Fruit fly (Drosophila melanogaster) whole organism, prepupa: ENCODE data around the gene Rsph9.

Source experiments
- Blimp-1 ChIP-seq: fragments of 200-800 bp; sonication (Bioruptor generic); optimal IDR thresholded peaks from 3 replicates; lab custom pipeline; 2017; ENCODE audit warnings: missing biosample characterization, missing genetic modification characterization, mild to moderate bottlenecking, moderate library complexity, missing genetic modification reagents
- CG10669 ChIP-seq: fragments of 200-800 bp; sonication (Bioruptor generic); optimal IDR thresholded peaks from 3 replicates; lab custom pipeline; 2018; ENCODE audit warnings: missing biosample characterization, mild to moderate bottlenecking, missing genetic modification characterization, moderate library complexity
- CG11762 ChIP-seq: fragments of 200-800 bp; sonication (Bioruptor generic); optimal IDR thresholded peaks from 3 replicates; lab custom pipeline; 2016; ENCODE audit warnings: missing biosample characterization, missing genetic modification characterization; ENCODE audit not compliant: insufficient read depth
- CG11902 ChIP-seq: fragments of 200-800 bp; sonication (Bioruptor generic); optimal IDR thresholded peaks from 3 replicates; lab custom pipeline; 2016; ENCODE audit warnings: missing biosample characterization, missing genetic modification characterization
- CG15336 ChIP-seq: fragments of 200-800 bp; sonication (Bioruptor generic); IDR thresholded peaks from 2 replicates; pipeline ENCODE4 v1.3.6; 2022; ENCODE audit warnings: missing biosample characterization, missing genetic modification characterization
- CG1621 ChIP-seq: fragments of 200-800 bp; sonication (Bioruptor generic); optimal IDR thresholded peaks from 3 replicates; lab custom pipeline; 2018; ENCODE audit warnings: missing biosample characterization, mild to moderate bottlenecking, missing genetic modification characterization
- CG16779 ChIP-seq: fragments of 200-800 bp; sonication (Bioruptor generic); optimal IDR thresholded peaks from 3 replicates; lab custom pipeline; 2017; ENCODE audit warnings: missing biosample characterization, mild to moderate bottlenecking, missing genetic modification characterization
- CG3032 ChIP-seq: fragments of 200-800 bp; optimal IDR thresholded peaks from 2 replicates; lab custom pipeline; 2019; ENCODE audit warnings: missing biosample characterization, mild to moderate bottlenecking, missing genetic modification characterization, moderate library complexity
- CG31627 ChIP-seq: fragments of 200-800 bp; sonication (Bioruptor generic); optimal IDR thresholded peaks from 3 replicates; lab custom pipeline; 2016; ENCODE audit warnings: missing biosample characterization, missing genetic modification characterization
- CG32006 ChIP-seq: fragments of 200-800 bp; sonication (Bioruptor generic); optimal IDR thresholded peaks from 3 replicates; lab custom pipeline; 2017; ENCODE audit warnings: missing biosample characterization, mild to moderate bottlenecking, missing genetic modification characterization
- CG3919 ChIP-seq: fragments of 200-800 bp; sonication (Bioruptor generic); optimal IDR thresholded peaks from 3 replicates; lab custom pipeline; 2016; ENCODE audit warnings: missing biosample characterization, missing genetic modification characterization
- CG6163 ChIP-seq: fragments of 200-800 bp; sonication (Bioruptor generic); IDR thresholded peaks from 3 replicates; pipeline ENCODE4 v1.3.6; 2022; ENCODE audit warnings: missing biosample characterization, missing genetic modification characterization
- CG6276 ChIP-seq: fragments of 200-800 bp; sonication (Bioruptor generic); optimal IDR thresholded peaks from 2 replicates; lab custom pipeline; 2017; ENCODE audit warnings: missing biosample characterization, mild to moderate bottlenecking, missing genetic modification characterization
- CG6792 ChIP-seq: fragments of 200-800 bp; sonication (Bioruptor generic); optimal IDR thresholded peaks from 3 replicates; lab custom pipeline; 2016; ENCODE audit warnings: missing biosample characterization, missing genetic modification characterization
- CG6854 ChIP-seq: fragments of 200-800 bp; sonication (Bioruptor generic); optimal IDR thresholded peaks from 2 replicates; lab custom pipeline; 2017; ENCODE audit warnings: missing biosample characterization, mild to moderate bottlenecking, missing genetic modification characterization
- CG8119 ChIP-seq: fragments of 200-800 bp; sonication (Bioruptor generic); IDR thresholded peaks from 3 replicates; pipeline ENCODE4 v1.3.6; 2022; ENCODE audit warnings: missing biosample characterization, missing genetic modification characterization
- CG8319 ChIP-seq: fragments of 200-800 bp; sonication (Bioruptor generic); optimal IDR thresholded peaks from 3 replicates; lab custom pipeline; 2016; ENCODE audit warnings: missing biosample characterization, missing genetic modification characterization
- CG8632 ChIP-seq: fragments of 200-800 bp; sonication (Bioruptor generic); optimal IDR thresholded peaks from 3 replicates; lab custom pipeline; 2016; ENCODE audit warnings: missing biosample characterization, missing genetic modification characterization
- CG9139 ChIP-seq: fragments of 200-800 bp; sonication (Bioruptor generic); optimal IDR thresholded peaks from 3 replicates; lab custom pipeline; 2017; ENCODE audit warnings: missing biosample characterization, mild to moderate bottlenecking, missing genetic modification characterization
- Eip78C ChIP-seq: fragments of 200-800 bp; sonication (Bioruptor generic); peaks from one replicate; lab custom pipeline; 2016; ENCODE audit warnings: missing biosample characterization, missing genetic modification characterization
- Eip93F ChIP-seq: fragments of 200-800 bp; sonication (Bioruptor generic); optimal IDR thresholded peaks from 2 replicates; lab custom pipeline; 2016; ENCODE audit warnings: missing biosample characterization, mild to moderate bottlenecking, missing genetic modification characterization
- Ets96B ChIP-seq: fragments of 200-800 bp; optimal IDR thresholded peaks from 2 replicates; lab custom pipeline; 2019; ENCODE audit warnings: missing biosample characterization, mild to moderate bottlenecking, missing genetic modification characterization, moderate library complexity
- Hr4 ChIP-seq: fragments of 200-800 bp; sonication (Bioruptor generic); optimal IDR thresholded peaks from 3 replicates; lab custom pipeline; 2016; ENCODE audit warnings: missing biosample characterization, missing genetic modification characterization
- Lpt ChIP-seq: fragments of 200-800 bp; sonication (Bioruptor generic); optimal IDR thresholded peaks from 3 replicates; lab custom pipeline; 2016; ENCODE audit warnings: missing biosample characterization, missing genetic modification characterization
- Met ChIP-seq: fragments of 200-800 bp; sonication (Bioruptor generic); optimal IDR thresholded peaks from 3 replicates; lab custom pipeline; 2016; ENCODE audit warnings: missing biosample characterization, missing genetic modification characterization
- OdsH ChIP-seq: fragments of 200-800 bp; sonication (Bioruptor generic); optimal IDR thresholded peaks from 3 replicates; lab custom pipeline; 2016; ENCODE audit warnings: missing biosample characterization, missing genetic modification characterization
- Smox ChIP-seq: fragments of 200-800 bp; sonication (Bioruptor generic); optimal IDR thresholded peaks from 3 replicates; lab custom pipeline; 2016; ENCODE audit warnings: missing biosample characterization, missing genetic modification characterization
- Sox102F ChIP-seq: fragments of 200-800 bp; sonication (Bioruptor generic); optimal IDR thresholded peaks from 2 replicates; lab custom pipeline; 2016; ENCODE audit warnings: missing biosample characterization, mild to moderate bottlenecking, missing genetic modification characterization
- Sox14 ChIP-seq: fragments of 200-800 bp; sonication (Bioruptor generic); optimal IDR thresholded peaks from 3 replicates; lab custom pipeline; 2016; ENCODE audit warnings: missing biosample characterization, missing genetic modification characterization
- Sox15 ChIP-seq: fragments of 200-800 bp; sonication (Bioruptor generic); optimal IDR thresholded peaks from 3 replicates; lab custom pipeline; 2016; ENCODE audit warnings: missing biosample characterization, missing genetic modification characterization
- acj6 ChIP-seq: fragments of 200-800 bp; sonication (Bioruptor generic); optimal IDR thresholded peaks from 3 replicates; lab custom pipeline; 2016; ENCODE audit warnings: missing biosample characterization, missing genetic modification characterization
- dac ChIP-seq: fragments of 200-800 bp; sonication (Bioruptor generic); optimal IDR thresholded peaks from 2 replicates; lab custom pipeline; 2017; ENCODE audit warnings: missing biosample characterization, mild to moderate bottlenecking, missing genetic modification characterization
- dsx ChIP-seq: fragments of 200-800 bp; optimal IDR thresholded peaks from 3 replicates; lab custom pipeline; 2019; ENCODE audit warnings: missing biosample characterization, mild to moderate bottlenecking, missing genetic modification characterization, moderate library complexity; ENCODE audit not compliant: poor library complexity, severe bottlenecking
- esn ChIP-seq: fragments of 200-800 bp; sonication (Bioruptor generic); optimal IDR thresholded peaks from 2 replicates; lab custom pipeline; 2016; ENCODE audit warnings: missing biosample characterization, mild to moderate bottlenecking, missing genetic modification characterization, moderate library complexity
- fd85E ChIP-seq: fragments of 200-800 bp; sonication (Bioruptor generic); optimal IDR thresholded peaks from 3 replicates; lab custom pipeline; 2016; ENCODE audit warnings: missing biosample characterization, missing genetic modification characterization
- fkh ChIP-seq: fragments of 200-800 bp; sonication (Bioruptor generic); optimal IDR thresholded peaks from 3 replicates; lab custom pipeline; 2017; ENCODE audit warnings: missing biosample characterization, mild to moderate bottlenecking, missing genetic modification characterization, moderate library complexity
- lz ChIP-seq: fragments of 200-800 bp; sonication (Bioruptor generic); optimal IDR thresholded peaks from 3 replicates; lab custom pipeline; 2016; ENCODE audit warnings: missing biosample characterization, missing genetic modification characterization
- pdm3 ChIP-seq: fragments of 200-800 bp; sonication (Bioruptor generic); optimal IDR thresholded peaks from 3 replicates; lab custom pipeline; 2016; ENCODE audit warnings: missing biosample characterization, missing genetic modification characterization
- ss ChIP-seq, 2 experiments: fragments of 200-800 bp; sonication (Bioruptor generic); optimal IDR thresholded peaks; 2 replicates in 1 of 2; 3 replicates in 1 of 2; lab custom pipeline; 2017 to 2018; ENCODE audit warnings: mild to moderate bottlenecking in 2 of 2, missing biosample characterization in 2 of 2, missing genetic modification characterization in 2 of 2, moderate library complexity in 1 of 2
- svp ChIP-seq: fragments of 200-800 bp; sonication (Bioruptor generic); peaks from one replicate; lab custom pipeline; 2016; ENCODE audit warnings: missing biosample characterization, missing genetic modification characterization
- topi ChIP-seq: fragments of 200-800 bp; sonication (Bioruptor generic); optimal IDR thresholded peaks from 3 replicates; lab custom pipeline; 2016; ENCODE audit warnings: missing biosample characterization, missing genetic modification characterization
- vri ChIP-seq: fragments of 200-800 bp; sonication (Bioruptor generic); optimal IDR thresholded peaks from 3 replicates; lab custom pipeline; 2016; ENCODE audit warnings: missing biosample characterization, mild to moderate bottlenecking, missing genetic modification characterization

Gene Rsph9

DNA sequence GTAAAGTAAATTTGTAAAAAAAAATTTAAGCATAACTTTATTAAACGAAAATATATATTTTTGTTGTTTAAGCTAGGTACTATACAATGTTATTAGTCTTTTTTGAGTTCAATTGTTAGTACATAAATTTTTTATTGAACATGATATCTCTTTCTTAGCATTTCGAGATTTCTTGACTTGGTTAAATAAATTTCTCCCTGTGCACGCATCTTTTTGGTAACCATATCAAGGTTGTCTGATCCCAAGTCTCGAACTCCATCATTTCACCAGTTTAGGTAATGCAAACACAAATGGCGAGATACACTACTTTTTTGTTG, 18.9 kb upstream of the Rsph9 start (continued):
- TF ChIP-seq CG10669 (GFP tag; lab: Kevin White, UChicago) (peak; percentile 51), CG3032 (tag; lab: Kevin White, UChicago) (peak; percentile 32), Met (GFP tag; lab: Kevin White, UChicago) (peak; percentile 70), Hr4 (GFP tag; lab: Kevin White, UChicago) (peak; percentile 85), CG8632 (peak; percentile 75), Lpt (GFP tag; lab: Kevin White, UChicago) (peak; percentile 48), fd85E (GFP tag; lab: Kevin White, UChicago) (no peak), CG16779 (tag; lab: Kevin White, UChicago) (no peak), CG1621 (tag; lab: Kevin White, UChicago) (no peak), CG11762 (peak; percentile 61), CG6276 (GFP tag; lab: Kevin White, UChicago) (peak; percentile 65), CG6163 (GFP tag; lab: Robert Waterston, UW) (peak; percentile 62; the same call in 2 of the 3 replicates), CG8319 (GFP tag; lab: Kevin White, UChicago) (peak; percentile 55), CG6792 (peak; percentile 73), CG15336 (GFP tag; lab: Robert Waterston, UW) (peak; percentile 88), CG8119 (GFP tag; lab: Robert Waterston, UW) (peak; percentile 84), CG31627 (GFP tag; lab: Kevin White, UChicago) (peak; percentile 66), Eip93F (GFP tag; lab: Kevin White, UChicago) (no peak), dac (no peak), Sox15 (GFP tag; lab: Kevin White, UChicago) (peak; percentile 65), Sox102F (GFP tag; lab: Kevin White, UChicago) (peak; percentile 68), Eip78C (peak; percentile 97), CG3919 (peak; percentile 77), lz (GFP tag; lab: Kevin White, UChicago) (peak; percentile 72), CG9139 (GFP tag; lab: Kevin White, UChicago) (no peak), svp (GFP tag; lab: Kevin White, UChicago) (peak; percentile 93), CG32006 (GFP tag; lab: Kevin White, UChicago) (no peak), esn (peak; percentile 85), ss (GFP tag; optimal IDR thresholded peaks at IDR 0.05; lab: Kevin White, UChicago) (no peak), dsx (GFP tag; lab: Kevin White, UChicago) (no peak), pdm3 (peak; percentile 79), acj6 (GFP tag; lab: Kevin White, UChicago) (peak; percentile 76), OdsH (GFP tag; lab: Kevin White, UChicago) (peak; percentile 84), CG6854 (GFP tag; lab: Kevin White, UChicago) (no peak)
- TF ChIP-seq, all 60 proteins: peak for 42

DNA sequence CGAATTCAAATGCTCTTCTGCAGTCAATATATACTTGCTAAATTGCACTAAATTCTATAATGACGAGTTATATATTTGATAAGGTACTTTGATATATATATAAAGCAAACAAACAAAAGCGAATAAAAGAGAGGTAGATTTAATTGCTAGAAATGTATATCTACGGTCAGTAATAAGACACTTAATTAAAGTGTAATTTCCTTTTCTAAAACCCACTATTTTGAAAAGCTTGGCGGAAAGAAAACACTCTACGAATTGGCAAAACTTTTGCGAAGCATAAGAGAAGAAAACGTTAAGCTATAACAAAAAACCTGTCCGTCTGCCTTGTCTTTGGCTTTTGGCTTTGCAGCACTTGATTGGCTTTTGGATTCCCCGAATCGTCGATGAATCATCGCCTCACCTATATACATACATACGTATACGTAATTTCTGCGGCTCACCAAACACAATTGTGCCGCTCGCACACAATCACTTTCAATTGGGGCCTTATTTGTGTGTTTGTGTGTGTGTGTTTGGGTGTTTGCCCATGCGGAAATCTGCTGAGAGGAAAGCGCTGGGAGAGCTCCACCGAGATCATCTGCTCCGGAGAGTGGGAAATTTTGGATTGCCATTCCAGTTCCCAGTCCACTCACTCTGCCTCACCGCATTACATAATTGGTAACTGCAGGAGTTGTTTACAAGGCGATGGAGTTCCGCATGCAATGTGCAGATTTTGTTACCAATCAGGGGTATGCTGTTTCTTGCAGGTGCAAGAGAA, 18.3 kb upstream of the Rsph9 start:
- no peak for TF ChIP-seq OdsH (GFP tag; lab: Kevin White, UChicago)
- peak; percentile 62 for TF ChIP-seq CG8119 (GFP tag; lab: Robert Waterston, UW)
- TF ChIP-seq Ets96B = peak; percentile 61
- TF ChIP-seq CG6854 (GFP tag; lab: Kevin White, UChicago) = peak; percentile 2
- TF ChIP-seq CG11902 (GFP tag; lab: Kevin White, UChicago) = no peak
- peak; percentile 44 for TF ChIP-seq pdm3
- TF ChIP-seq Sox14 = no peak
- no peak for TF ChIP-seq CG6792
- peak; percentile 10; the same call in 2 of the 3 replicates for TF ChIP-seq CG6163 (GFP tag; lab: Robert Waterston, UW)
- peak; percentile 86 for TF ChIP-seq Blimp-1 (GFP tag; lab: Kevin White, UChicago)
- no peak for TF ChIP-seq CG10669 (GFP tag; lab: Kevin White, UChicago)
- TF ChIP-seq vri = peak; percentile 89
- TF ChIP-seq Sox15 (GFP tag; lab: Kevin White, UChicago) = peak; percentile 2
- TF ChIP-seq CG15336 (GFP tag; lab: Robert Waterston, UW) = peak; percentile 60
- TF ChIP-seq CG1621 (tag; lab: Kevin White, UChicago) = no peak
- no peak for TF ChIP-seq dac
- no peak for TF ChIP-seq fkh (GFP tag; lab: Kevin White, UChicago)
- no peak for TF ChIP-seq svp (GFP tag; lab: Kevin White, UChicago)
- no peak for TF ChIP-seq topi
- no peak for TF ChIP-seq Smox (GFP tag; lab: Kevin White, UChicago)
- TF ChIP-seq CG6276 (GFP tag; lab: Kevin White, UChicago) = no peak
- TF ChIP-seq lz (GFP tag; lab: Kevin White, UChicago) = no peak
- peak; percentile 18 for TF ChIP-seq CG31627 (GFP tag; lab: Kevin White, UChicago)
